Worm (Caenorhabditis elegans): ENCODE data around the gene set-16.

Gene set-16

DNA sequence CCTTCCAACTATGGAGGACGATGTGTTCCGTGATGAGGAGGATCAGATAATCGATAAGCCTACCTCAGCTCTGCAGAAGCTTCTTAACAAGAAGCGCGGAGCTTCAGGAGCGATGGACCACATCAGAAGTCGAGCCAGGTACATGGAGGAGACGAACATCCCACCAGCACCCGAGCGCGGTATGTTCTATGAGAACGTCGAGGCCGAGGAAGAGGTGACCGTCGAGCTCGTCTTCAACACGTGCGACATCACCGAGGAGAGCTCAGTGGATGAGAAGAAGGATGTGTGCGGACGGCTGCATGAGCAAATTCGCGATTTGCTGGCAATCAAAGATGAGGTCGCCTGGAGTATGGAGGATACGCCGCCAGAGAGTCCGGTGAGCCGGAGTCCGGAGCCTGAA is 8.3 kb downstream of the set-16 start:
- TF ChIP-seq mdl-1 (tag; optimal IDR thresholded peaks at IDR 0.05) (no peak), daf-12 (tag; optimal IDR thresholded peaks at IDR 0.05) (no peak), egl-27 (tag; optimal IDR thresholded peaks at IDR 0.05) (no peak), nhr-237 (tag; optimal IDR thresholded peaks at IDR 0.05) (no peak), nhr-11 (tag; optimal IDR thresholded peaks at IDR 0.05) (no peak), nhr-76 (tag; optimal IDR thresholded peaks at IDR 0.05) (no peak), ceh-16 (tag; optimal IDR thresholded peaks at IDR 0.05) (no peak), nhr-67 (tag; optimal IDR thresholded peaks at IDR 0.05) (no peak), fkh-2 (tag; optimal IDR thresholded peaks at IDR 0.05) (no peak), nhr-77 (tag; optimal IDR thresholded peaks at IDR 0.05) (no peak), elt-2 (tag; optimal IDR thresholded peaks at IDR 0.05) (no peak), lin-39 (tag; optimal IDR thresholded peaks at IDR 0.05) (no peak), pha-4 (tag; optimal IDR thresholded peaks at IDR 0.05) (no peak), ztf-11 (tag; optimal IDR thresholded peaks at IDR 0.05) (no peak), egl-5 (tag; optimal IDR thresholded peaks at IDR 0.05) (no peak), nhr-43 (tag; optimal IDR thresholded peaks at IDR 0.05; ENCODE audit: poor library complexity, severe bottlenecking) (no peak), hmg-11 (tag; optimal IDR thresholded peaks at IDR 0.05) (no peak), mml-1 (tag; optimal IDR thresholded peaks at IDR 0.05) (no peak), snpc-4 (tag; optimal IDR thresholded peaks at IDR 0.05) (no peak)

DNA sequence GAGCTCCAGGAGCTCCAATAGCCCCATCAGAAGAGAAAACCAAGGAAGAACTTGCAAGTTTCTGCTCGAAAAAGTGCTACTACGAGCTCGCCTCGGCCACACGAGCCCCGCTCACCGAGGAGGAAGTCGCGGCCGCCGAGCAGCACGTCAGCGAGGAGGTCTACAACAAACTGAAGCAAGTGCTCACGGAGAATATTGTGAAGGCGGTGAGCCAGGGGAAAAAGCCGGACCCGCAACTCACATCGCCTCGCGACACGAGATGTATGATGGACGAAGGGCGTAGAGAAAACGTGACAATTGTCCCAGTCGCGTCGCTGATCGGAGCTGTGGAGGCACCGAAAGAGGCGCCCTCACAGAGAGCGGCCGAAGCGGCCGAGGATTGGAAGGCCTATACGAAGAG is 9.0 kb downstream of the set-16 start:
- TF ChIP-seq nfya-1 (tag; optimal IDR thresholded peaks at IDR 0.05; ENCODE audit: insufficient read depth), result no peak
- no peak for TF ChIP-seq lin-39 (tag; optimal IDR thresholded peaks at IDR 0.05)
- no peak for TF ChIP-seq lin-15B (tag; optimal IDR thresholded peaks at IDR 0.05)
- TF ChIP-seq zag-1 (tag; optimal IDR thresholded peaks at IDR 0.05), result no peak
- TF ChIP-seq tbx-2 (tag; optimal IDR thresholded peaks at IDR 0.05), result no peak
- TF ChIP-seq elt-1 (tag; optimal IDR thresholded peaks at IDR 0.05), result no peak
- no peak for TF ChIP-seq ceh-82 (tag; optimal IDR thresholded peaks at IDR 0.05)
- no peak for TF ChIP-seq mdl-1 (tag; optimal IDR thresholded peaks at IDR 0.05)
- TF ChIP-seq ama-1 (optimal IDR thresholded peaks at IDR 0.05), result no peak
- no peak for TF ChIP-seq eor-1 (tag; optimal IDR thresholded peaks at IDR 0.05)
- TF ChIP-seq fkh-10 (GFP tag; optimal IDR thresholded peaks at IDR 0.05), result no peak
- TF ChIP-seq ceh-28 (tag; optimal IDR thresholded peaks at IDR 0.05), result no peak
- TF ChIP-seq nhr-67 (tag; optimal IDR thresholded peaks at IDR 0.05), result no peak
- no peak for TF ChIP-seq nhr-23 (tag; optimal IDR thresholded peaks at IDR 0.05)
- TF ChIP-seq nhr-11 (tag; optimal IDR thresholded peaks at IDR 0.05), result no peak
- TF ChIP-seq ceh-16 (tag; optimal IDR thresholded peaks at IDR 0.05), result no peak
- TF ChIP-seq elt-2 (tag; optimal IDR thresholded peaks at IDR 0.05), result no peak
- no peak for TF ChIP-seq fos-1 (tag; optimal IDR thresholded peaks at IDR 0.05)

- no peak for TF ChIP-seq elt-1 (tag; optimal IDR thresholded peaks at IDR 0.05)
- no peak for TF ChIP-seq hmg-11 (tag; optimal IDR thresholded peaks at IDR 0.05)
- TF ChIP-seq egl-5 (tag; optimal IDR thresholded peaks at IDR 0.05), result no peak
- no peak for TF ChIP-seq pqm-1 (tag; optimal IDR thresholded peaks at IDR 0.05)
Measured at ce11 chrIII:13654950-13655349, 11.2 kb downstream of the set-16 start.

ce11 chrIII:13656680-13657079 is 13.0 kb downstream of the set-16 start:
- TF ChIP-seq skn-1 (tag; optimal IDR thresholded peaks at IDR 0.05) (no peak), ztf-4 (tag; optimal IDR thresholded peaks at IDR 0.05) (no peak), jun-1 (tag; optimal IDR thresholded peaks at IDR 0.05) (no peak)

- TF ChIP-seq pha-4 (tag; optimal IDR thresholded peaks at IDR 0.05) (peak; percentile 80), hmg-11 (tag; optimal IDR thresholded peaks at IDR 0.05) (peak; percentile 16), egl-5 (tag; optimal IDR thresholded peaks at IDR 0.05) (no peak), elt-2 (tag; optimal IDR thresholded peaks at IDR 0.05) (peak; percentile 37)
Measured at ce11 chrIII:13657975-13658374, 14.3 kb downstream of the set-16 start.

- TF ChIP-seq R02D3.7 (tag; optimal IDR thresholded peaks at IDR 0.05), result no peak
- TF ChIP-seq nhr-23 (tag; optimal IDR thresholded peaks at IDR 0.05), result peak; percentile 45
- TF ChIP-seq elt-1 (tag; optimal IDR thresholded peaks at IDR 0.05), result peak; percentile 69
- TF ChIP-seq nhr-25 (tag; optimal IDR thresholded peaks at IDR 0.05), result peak; percentile 40
- no peak for TF ChIP-seq lin-15B (tag; optimal IDR thresholded peaks at IDR 0.05)
Measured at ce11 chrIII:13659028-13659427, 15.3 kb downstream of the set-16 start.
